Worm (Caenorhabditis elegans) whole organism, midembryonic: ENCODE results near the gene ttr-38.

Experiments used
- T22C8.4 ChIP-seq: fragments of 200-800 bp; sonication (Bioruptor generic); IDR thresholded peaks from 2 replicates; pipeline ENCODE4 v1.3.6; 2022; ENCODE audit warnings: missing genetic modification characterization, missing compliant biosample characterization
- cog-1 ChIP-seq: sonication (generic microtip); optimal IDR thresholded peaks from 2 replicates; lab custom pipeline; 2016; ENCODE audit warnings: missing genetic modification characterization, missing compliant biosample characterization
- flt-1 ChIP-seq: fragments of 200-800 bp; sonication (Bioruptor generic); IDR thresholded peaks from 2 replicates; pipeline ENCODE4 v1.3.6; 2022; ENCODE audit warnings: missing genetic modification characterization, missing compliant biosample characterization
- klf-2 ChIP-seq: fragments of 200-800 bp; sonication (Bioruptor generic); conservative IDR thresholded peaks from 2 replicates; pipeline ENCODE4 v1.3.6; 2022; ENCODE audit warnings: missing genetic modification reagents, missing genetic modification characterization, missing compliant biosample characterization
- med-1 ChIP-seq: sonication (generic microtip); optimal IDR thresholded peaks from 2 replicates; lab custom pipeline; 2017; ENCODE audit warnings: missing genetic modification characterization, mild to moderate bottlenecking, missing compliant biosample characterization, antibody characterized with exemption, missing genetic modification reagents; ENCODE audit not compliant: insufficient read depth
- ref-1 ChIP-seq: fragments of 200-800 bp; sonication (Bioruptor generic); conservative IDR thresholded peaks from 2 replicates; pipeline ENCODE4 v1.3.6; 2022; ENCODE audit warnings: missing genetic modification reagents, missing genetic modification characterization, missing compliant biosample characterization
- tab-1 ChIP-seq: fragments of 200-800 bp; sonication (Bioruptor generic); IDR thresholded peaks from 2 replicates; pipeline ENCODE4 v1.3.6; 2022; ENCODE audit warnings: missing genetic modification characterization, missing compliant biosample characterization
- ztf-23 ChIP-seq: fragments of 200-800 bp; sonication (Bioruptor generic); IDR thresholded peaks from 2 replicates; pipeline ENCODE4 v1.3.6; 2022; ENCODE audit warnings: missing genetic modification reagents, missing genetic modification characterization, missing compliant biosample characterization
- ztf-29 ChIP-seq: fragments of 200-800 bp; sonication (Bioruptor generic); IDR thresholded peaks from 2 replicates; pipeline ENCODE4 v1.3.6; 2022; ENCODE audit warnings: missing genetic modification reagents, missing genetic modification characterization, missing compliant biosample characterization

The ttr-38 gene

ce11 chrX:9283026-9283425 lies 31.3 kb downstream of the ttr-38 start, which contains the start of gene B0416.11:
TSS of gene B0416.11 (minus strand) at chrX:9283126.
- TF ChIP-seq ref-1 (GFP tag; lab: Robert Waterston, UW) (no peak), T22C8.4 (no peak), cog-1 (tag; lab: Kevin White, UChicago) (no peak), ztf-23 (GFP tag; lab: Robert Waterston, UW) (no peak), ztf-29 (GFP tag; lab: Robert Waterston, UW) (no peak), flt-1 (no peak), med-1 (GFP tag; lab: Kevin White, UChicago) (no peak), tab-1 (GFP tag; lab: Robert Waterston, UW) (no peak), klf-2 (GFP tag; lab: Robert Waterston, UW) (no peak)

- TF ChIP-seq cog-1 (tag; lab: Kevin White, UChicago), result no peak
- no peak for TF ChIP-seq med-1 (GFP tag; lab: Kevin White, UChicago)
- TF ChIP-seq ztf-23 (GFP tag; lab: Robert Waterston, UW), result no peak
- TF ChIP-seq klf-2 (GFP tag; lab: Robert Waterston, UW), result no peak
- TF ChIP-seq flt-1, result no peak
- no peak for TF ChIP-seq ref-1 (GFP tag; lab: Robert Waterston, UW)
- TF ChIP-seq T22C8.4, result no peak
- no peak for TF ChIP-seq tab-1 (GFP tag; lab: Robert Waterston, UW)
- TF ChIP-seq ztf-29 (GFP tag; lab: Robert Waterston, UW), result no peak
These were observed 35.6 kb downstream of the ttr-38 start, which contains the start of gene B0416.4 for ce11 chrX:9278653-9279052. TSS of gene B0416.4 (plus strand) at chrX:9278953.

- TF ChIP-seq klf-2 (GFP tag; lab: Robert Waterston, UW), result no peak
- no peak for TF ChIP-seq ztf-29 (GFP tag; lab: Robert Waterston, UW)
- TF ChIP-seq T22C8.4, result no peak
- TF ChIP-seq flt-1, result no peak
These were observed 39.7 kb downstream of the ttr-38 start, which contains the start of gene B0416.10 for ce11 chrX:9274574-9274973. TSS of gene B0416.10 (minus strand) at chrX:9274674.

- TF ChIP-seq med-1 (GFP tag; lab: Kevin White, UChicago) (no peak), T22C8.4 (no peak), flt-1 (no peak), tab-1 (GFP tag; lab: Robert Waterston, UW) (no peak), klf-2 (GFP tag; lab: Robert Waterston, UW) (no peak), ztf-23 (GFP tag; lab: Robert Waterston, UW) (no peak), ref-1 (GFP tag; lab: Robert Waterston, UW) (no peak), ztf-29 (GFP tag; lab: Robert Waterston, UW) (no peak), cog-1 (tag; lab: Kevin White, UChicago) (no peak)
These were observed 42.4 kb downstream of the ttr-38 start for ce11 chrX:9271886-9272285.

- TF ChIP-seq ref-1 (GFP tag; lab: Robert Waterston, UW), result no peak
- no peak for TF ChIP-seq ztf-29 (GFP tag; lab: Robert Waterston, UW)
- no peak for TF ChIP-seq med-1 (GFP tag; lab: Kevin White, UChicago)
- TF ChIP-seq ztf-23 (GFP tag; lab: Robert Waterston, UW), result no peak
- no peak for TF ChIP-seq tab-1 (GFP tag; lab: Robert Waterston, UW)
- TF ChIP-seq T22C8.4, result no peak
- no peak for TF ChIP-seq cog-1 (tag; lab: Kevin White, UChicago)
- no peak for TF ChIP-seq flt-1
- no peak for TF ChIP-seq klf-2 (GFP tag; lab: Robert Waterston, UW)
These were observed 43.5 kb downstream of the ttr-38 start, which contains the start of gene B0416.5 for ce11 chrX:9270753-9271152. TSS of gene B0416.5 (minus strand) at chrX:9270853.

- no peak for TF ChIP-seq cog-1 (tag; lab: Kevin White, UChicago)
- no peak for TF ChIP-seq ztf-29 (GFP tag; lab: Robert Waterston, UW)
- no peak for TF ChIP-seq klf-2 (GFP tag; lab: Robert Waterston, UW)
- no peak for TF ChIP-seq flt-1
- no peak for TF ChIP-seq med-1 (GFP tag; lab: Kevin White, UChicago)
- no peak for TF ChIP-seq T22C8.4
These were observed 45.9 kb downstream of the ttr-38 start for ce11 chrX:9268373-9268772.

- TF ChIP-seq cog-1 (tag; lab: Kevin White, UChicago), result no peak
- no peak for TF ChIP-seq ref-1 (GFP tag; lab: Robert Waterston, UW)
- TF ChIP-seq flt-1, result no peak
These were observed 47.8 kb downstream of the ttr-38 start for ce11 chrX:9266512-9266911.

- TF ChIP-seq ztf-23 (GFP tag; lab: Robert Waterston, UW) (no peak), flt-1 (no peak), klf-2 (GFP tag; lab: Robert Waterston, UW) (no peak), tab-1 (GFP tag; lab: Robert Waterston, UW) (no peak), ztf-29 (GFP tag; lab: Robert Waterston, UW) (no peak), med-1 (GFP tag; lab: Kevin White, UChicago) (no peak), T22C8.4 (no peak), ref-1 (GFP tag; lab: Robert Waterston, UW) (no peak), cog-1 (tag; lab: Kevin White, UChicago) (no peak)
These were observed 49.7 kb downstream of the ttr-38 start for ce11 chrX:9264636-9265035.

ce11 chrX:9264231-9264630 lies 50.1 kb downstream of the ttr-38 start, which contains the start of gene F18G5.6:
TSS of gene F18G5.6 (minus strand) at chrX:9264331.
- TF ChIP-seq klf-2 (GFP tag; lab: Robert Waterston, UW) (no peak), ztf-29 (GFP tag; lab: Robert Waterston, UW) (no peak), ref-1 (GFP tag; lab: Robert Waterston, UW) (no peak), med-1 (GFP tag; lab: Kevin White, UChicago) (no peak), ztf-23 (GFP tag; lab: Robert Waterston, UW) (no peak)
